Fruit fly (Drosophila melanogaster) whole organism, embryonic: ENCODE data around the gene mRpS11.

Experiments
- ATbp ChIP-seq: fragments of 200-800 bp; sonication (Bioruptor generic); optimal IDR thresholded peaks from 2 replicates; lab custom pipeline; 2017; ENCODE audit warnings: missing biosample characterization, mild to moderate bottlenecking, missing genetic modification characterization, missing genetic modification reagents
- CG11247 ChIP-seq: fragments of 200-800 bp; sonication (Bioruptor generic); IDR thresholded peaks from 2 replicates; pipeline ENCODE4 v1.3.6; 2022; ENCODE audit warnings: missing biosample characterization, missing genetic modification characterization
- CG11504 ChIP-seq: fragments of 200-800 bp; sonication (Bioruptor generic); optimal IDR thresholded peaks from 3 replicates; lab custom pipeline; 2019; ENCODE audit warnings: missing biosample characterization, mild to moderate bottlenecking, missing genetic modification characterization, moderate library complexity
- CG13123 ChIP-seq: fragments of 200-800 bp; sonication (Bioruptor generic); optimal IDR thresholded peaks from 2 replicates; lab custom pipeline; 2016; ENCODE audit warnings: missing biosample characterization, missing genetic modification characterization
- CG13296 ChIP-seq: fragments of 200-800 bp; sonication (Bioruptor generic); optimal IDR thresholded peaks from 3 replicates; lab custom pipeline; 2018; ENCODE audit warnings: missing biosample characterization, mild to moderate bottlenecking, missing genetic modification characterization
- CG13775 ChIP-seq: fragments of 200-800 bp; sonication (Bioruptor generic); optimal IDR thresholded peaks from 3 replicates; lab custom pipeline; 2017; ENCODE audit warnings: missing biosample characterization, mild to moderate bottlenecking, missing genetic modification characterization
- CG14710 ChIP-seq: fragments of 200-800 bp; sonication (Bioruptor generic); optimal IDR thresholded peaks from 3 replicates; lab custom pipeline; 2019; ENCODE audit warnings: missing biosample characterization, mild to moderate bottlenecking, missing genetic modification characterization, moderate library complexity
- CG1529 ChIP-seq: fragments of 200-800 bp; sonication (Bioruptor generic); optimal IDR thresholded peaks from 3 replicates; lab custom pipeline; 2018; ENCODE audit warnings: missing biosample characterization, missing genetic modification characterization
- CG1603 ChIP-seq: fragments of 200-800 bp; sonication (Bioruptor generic); optimal IDR thresholded peaks from 2 replicates; lab custom pipeline; 2019; ENCODE audit warnings: missing biosample characterization, mild to moderate bottlenecking, missing genetic modification characterization, moderate library complexity
- CG2199 ChIP-seq: fragments of 200-800 bp; sonication (Bioruptor generic); IDR thresholded peaks from 3 replicates; pipeline ENCODE4 v1.3.6; 2022; ENCODE audit warnings: missing biosample characterization, missing genetic modification characterization
- CG4328 ChIP-seq: fragments of 200-800 bp; sonication (Bioruptor generic); optimal IDR thresholded peaks from 3 replicates; lab custom pipeline; 2017; ENCODE audit warnings: missing biosample characterization, missing genetic modification reagents, missing genetic modification characterization
- CG4730 ChIP-seq: fragments of 200-800 bp; sonication (Bioruptor generic); IDR thresholded peaks from 2 replicates; pipeline ENCODE4 v1.3.6; 2022; ENCODE audit warnings: missing biosample characterization, missing genetic modification characterization
- CG5180 ChIP-seq: fragments of 200-800 bp; sonication (Bioruptor generic); optimal IDR thresholded peaks from 3 replicates; lab custom pipeline; 2017; ENCODE audit warnings: missing biosample characterization, missing genetic modification characterization, mild to moderate bottlenecking, moderate library complexity, missing genetic modification reagents
- CG6765 ChIP-seq: fragments of 200-800 bp; sonication (Bioruptor generic); optimal IDR thresholded peaks from 3 replicates; lab custom pipeline; 2017; ENCODE audit warnings: missing biosample characterization, mild to moderate bottlenecking, missing genetic modification characterization
- CG7357 ChIP-seq: fragments of 200-800 bp; sonication (Bioruptor generic); IDR thresholded peaks from 3 replicates; pipeline ENCODE4 v1.3.6; 2022; ENCODE audit warnings: missing biosample characterization, missing genetic modification characterization
- CG8478 ChIP-seq: fragments of >200 bp; optimal IDR thresholded peaks from 2 replicates; lab custom pipeline; 2018
- CkIIα-i1 ChIP-seq: fragments of 200-800 bp; sonication (Bioruptor generic); IDR thresholded peaks from 2 replicates; pipeline ENCODE4 v1.3.6; 2022; ENCODE audit warnings: missing biosample characterization, missing genetic modification characterization
- Dp ChIP-seq: fragments of 200-800 bp; sonication (Bioruptor generic); optimal IDR thresholded peaks from 2 replicates; lab custom pipeline; 2018; ENCODE audit warnings: missing biosample characterization, mild to moderate bottlenecking, missing genetic modification characterization, moderate library complexity
- Eip74EF ChIP-seq, 2 experiments: fragments of 200-800 bp in 1 of 2; fragments of >200 bp in 1 of 2; sonication (Bioruptor generic) in 1 of 2; optimal IDR thresholded peaks; 2 replicates each; lab custom pipeline; 2017 to 2019; ENCODE audit warnings: missing biosample characterization in 2 of 2, missing genetic modification characterization in 2 of 2, mild to moderate bottlenecking in 1 of 2, moderate library complexity in 1 of 2
- Ets65A ChIP-seq: fragments of 200-800 bp; sonication (Bioruptor generic); peaks from one replicate; lab custom pipeline; 2016; ENCODE audit warnings: missing biosample characterization, missing genetic modification characterization
- H2.0 ChIP-seq: fragments of 200-800 bp; sonication (Bioruptor generic); IDR thresholded peaks from 2 replicates; pipeline ENCODE4 v1.3.6; 2022; ENCODE audit warnings: missing biosample characterization, missing genetic modification characterization
- HHEX ChIP-seq: fragments of 200-800 bp; sonication (Bioruptor generic); optimal IDR thresholded peaks from 3 replicates; lab custom pipeline; 2017; ENCODE audit warnings: missing biosample characterization, mild to moderate bottlenecking, missing genetic modification characterization, missing genetic modification reagents
- Hr78 ChIP-seq, 2 experiments: fragments of 200-800 bp in 1 of 2; fragments of >200 bp in 1 of 2; sonication (Bioruptor generic) in 1 of 2; optimal IDR thresholded peaks; 2 replicates each; lab custom pipeline; 2017 to 2019; ENCODE audit warnings: missing biosample characterization in 2 of 2, missing genetic modification characterization in 2 of 2, mild to moderate bottlenecking in 1 of 2, moderate library complexity in 1 of 2
- Jarid2 ChIP-seq: fragments of 200-800 bp; sonication (Bioruptor generic); optimal IDR thresholded peaks from 3 replicates; lab custom pipeline; 2017; ENCODE audit warnings: mild to moderate bottlenecking, missing biosample characterization, missing genetic modification reagents, missing genetic modification characterization
- MTF-1 ChIP-seq: fragments of 200-800 bp; sonication (Bioruptor generic); optimal IDR thresholded peaks from 2 replicates; lab custom pipeline; 2018; ENCODE audit warnings: missing biosample characterization, mild to moderate bottlenecking, missing genetic modification characterization, borderline replicate concordance
- Neu2 ChIP-seq: fragments of 200-800 bp; sonication (Bioruptor generic); optimal IDR thresholded peaks from 3 replicates; lab custom pipeline; 2016; ENCODE audit warnings: missing biosample characterization, missing genetic modification characterization, borderline replicate concordance
- Nf-YC ChIP-seq: fragments of 200-800 bp; optimal IDR thresholded peaks from 3 replicates; lab custom pipeline; 2019; ENCODE audit warnings: missing biosample characterization, mild to moderate bottlenecking, missing genetic modification characterization, moderate library complexity
- Opbp ChIP-seq: fragments of 200-800 bp; sonication (Bioruptor generic); IDR thresholded peaks from 3 replicates; pipeline ENCODE4 v1.3.6; 2022; ENCODE audit warnings: missing biosample characterization, missing genetic modification characterization; ENCODE audit not compliant: partially characterized antibody
- Optix ChIP-seq: fragments of 200-800 bp; sonication (Bioruptor generic); IDR thresholded peaks from 3 replicates; pipeline ENCODE4 v1.3.6; 2022; ENCODE audit warnings: missing biosample characterization, missing genetic modification characterization
- YL-1 ChIP-seq: fragments of 200-800 bp; sonication (Bioruptor generic); optimal IDR thresholded peaks from 3 replicates; lab custom pipeline; 2017; ENCODE audit warnings: missing biosample characterization, mild to moderate bottlenecking, missing genetic modification characterization
- al ChIP-seq: fragments of 200-800 bp; sonication (Bioruptor generic); IDR thresholded peaks from 2 replicates; pipeline ENCODE4 v1.3.6; 2022; ENCODE audit warnings: missing biosample characterization, missing genetic modification characterization
- bsh ChIP-seq, 2 experiments: fragments of 200-800 bp; sonication (Bioruptor generic); optimal IDR thresholded peaks; 2 replicates each; lab custom pipeline; 2017 to 2018; ENCODE audit warnings: mild to moderate bottlenecking in 2 of 2, missing biosample characterization in 2 of 2, missing genetic modification characterization in 2 of 2, moderate library complexity in 1 of 2
- cad ChIP-seq: fragments of >200 bp; optimal IDR thresholded peaks from 2 replicates; lab custom pipeline; 2017; ENCODE audit warnings: missing biosample characterization, missing genetic modification characterization
- crol ChIP-seq: fragments of 200-800 bp; sonication (Bioruptor generic); IDR thresholded peaks from 2 replicates; pipeline ENCODE4 v1.3.6; 2022; ENCODE audit warnings: missing biosample characterization, missing genetic modification characterization
- ewg ChIP-seq: fragments of 200-800 bp; sonication (Bioruptor generic); optimal IDR thresholded peaks from 3 replicates; lab custom pipeline; 2017; ENCODE audit warnings: mild to moderate bottlenecking, missing biosample characterization, missing genetic modification reagents, missing genetic modification characterization
- grn ChIP-seq: fragments of 200-800 bp; sonication (Bioruptor generic); optimal IDR thresholded peaks from 3 replicates; lab custom pipeline; 2017; ENCODE audit warnings: missing biosample characterization, missing genetic modification characterization
- gsb ChIP-seq: fragments of 200-800 bp; sonication (Bioruptor generic); IDR thresholded peaks from 2 replicates; pipeline ENCODE4 v1.3.6; 2022; ENCODE audit warnings: missing biosample characterization, missing genetic modification characterization
- h ChIP-seq: fragments of >200 bp; optimal IDR thresholded peaks from 2 replicates; lab custom pipeline; 2017
- ham ChIP-seq: fragments of 200-800 bp; sonication (Bioruptor generic); IDR thresholded peaks from 2 replicates; pipeline ENCODE4 v1.3.6; 2022; ENCODE audit warnings: missing biosample characterization, missing genetic modification characterization
- knrl ChIP-seq: fragments of 200-800 bp; sonication (Bioruptor generic); IDR thresholded peaks from 3 replicates; pipeline ENCODE4 v1.3.6; 2022; ENCODE audit warnings: missing biosample characterization, missing genetic modification characterization; ENCODE audit not compliant: partially characterized antibody
- lilli ChIP-seq: fragments of 200-800 bp; sonication (Bioruptor generic); optimal IDR thresholded peaks from 3 replicates; lab custom pipeline; 2016; ENCODE audit warnings: missing biosample characterization, missing genetic modification characterization
- mam ChIP-seq: fragments of 200-800 bp; sonication (Bioruptor generic); optimal IDR thresholded peaks from 3 replicates; lab custom pipeline; 2016; ENCODE audit warnings: missing biosample characterization, missing genetic modification characterization
- oc ChIP-seq: fragments of 200-800 bp; sonication (Bioruptor generic); optimal IDR thresholded peaks from 2 replicates; lab custom pipeline; 2018; ENCODE audit warnings: missing biosample characterization, mild to moderate bottlenecking, missing genetic modification characterization, moderate library complexity
- org-1 ChIP-seq: fragments of 200-800 bp; sonication (Bioruptor generic); optimal IDR thresholded peaks from 2 replicates; lab custom pipeline; 2017; ENCODE audit warnings: missing biosample characterization, missing genetic modification characterization
- run ChIP-seq: fragments of 200-800 bp; sonication (Bioruptor generic); optimal IDR thresholded peaks from 3 replicates; lab custom pipeline; 2018; ENCODE audit warnings: missing biosample characterization, mild to moderate bottlenecking, missing genetic modification characterization
- shn ChIP-seq: fragments of 200-800 bp; sonication (Bioruptor generic); optimal IDR thresholded peaks from 3 replicates; lab custom pipeline; 2016; ENCODE audit warnings: missing biosample characterization, missing genetic modification characterization
- trem ChIP-seq: fragments of 200-800 bp; optimal IDR thresholded peaks from 3 replicates; lab custom pipeline; 2019; ENCODE audit warnings: missing biosample characterization, mild to moderate bottlenecking, missing genetic modification characterization, moderate library complexity
- usp ChIP-seq: fragments of >200 bp; optimal IDR thresholded peaks from 2 replicates; lab custom pipeline; 2017; ENCODE audit warnings: missing biosample characterization, missing genetic modification characterization
- wor ChIP-seq: fragments of 200-800 bp; sonication (Bioruptor generic); IDR thresholded peaks from 2 replicates; pipeline ENCODE4 v1.3.6; 2022; ENCODE audit warnings: missing biosample characterization, missing genetic modification characterization
- yki ChIP-seq: fragments of >200 bp; optimal IDR thresholded peaks from 3 replicates; lab custom pipeline; 2018

mRpS11 gene

dm6 chr3R:17080666-17081358 is 8.3 kb downstream of the mRpS11 start (continued):
- TF ChIP-seq HHEX (GFP tag; lab: Kevin White, UChicago) (peak; percentile 94), bsh (GFP tag; optimal IDR thresholded peaks at IDR 0.05; lab: Kevin White, UChicago) (peak; percentile 96 to 97), CG13123 (GFP tag; lab: Kevin White, UChicago) (peak; percentile 91), Nf-YC (tag; lab: Kevin White, UChicago) (peak; percentile 87), CG13775 (GFP tag; lab: Kevin White, UChicago) (peak; percentile 97), mam (GFP tag; lab: Kevin White, UChicago) (peak; percentile 88), knrl (GFP tag; lab: Robert Waterston, UW) (no peak), ATbp (GFP tag; lab: Kevin White, UChicago) (peak; percentile 96), ewg (peak; percentile 90), lilli (GFP tag; lab: Kevin White, UChicago) (peak; percentile 94), ham (GFP tag; lab: Robert Waterston, UW) (peak; percentile 62), CG6765 (GFP tag; lab: Kevin White, UChicago) (peak; percentile 92), wor (GFP tag; lab: Robert Waterston, UW) (peak; percentile 92), CG1603 (tag; lab: Kevin White, UChicago) (peak; percentile 87), CG8478 (lab: Kevin White, UChicago) (no peak), crol (GFP tag; lab: Robert Waterston, UW) (peak; percentile 59), CG14710 (peak; percentile 96), Optix (GFP tag; lab: Robert Waterston, UW) (peak; percentile 85), CG13296 (GFP tag; lab: Kevin White, UChicago) (peak; percentile 94), CG4328 (peak; percentile 91), Jarid2 (GFP tag; lab: Kevin White, UChicago) (peak; percentile 82), Opbp (no peak), CG11504 (peak; percentile 95), Eip74EF (GFP tag; optimal IDR thresholded peaks at IDR 0.05; lab: Kevin White, UChicago) (peak in 1 of 2 experiments; percentile 98), trem (tag; lab: Kevin White, UChicago) (peak; percentile 93), MTF-1 (GFP tag; lab: Kevin White, UChicago) (peak; percentile 71), gsb (GFP tag; lab: Robert Waterston, UW) (peak; percentile 84), grn (peak; percentile 80), Dp (GFP tag; lab: Kevin White, UChicago) (no peak), CkIIα-i1 (GFP tag; lab: Robert Waterston, UW) (peak; percentile 63; the same call in 1 of the 2 replicates), h (lab: Kevin White, UChicago) (no peak), yki (lab: Kevin White, UChicago) (no peak), CG7357 (peak; percentile 85), org-1 (GFP tag; lab: Kevin White, UChicago) (peak; percentile 96), YL-1 (GFP tag; lab: Kevin White, UChicago) (peak; percentile 85), al (GFP tag; lab: Robert Waterston, UW) (peak; percentile 85), Hr78 (GFP tag; optimal IDR thresholded peaks at IDR 0.05; lab: Kevin White, UChicago) (peak in 1 of 2 experiments; percentile 91), CG2199 (peak; percentile 87), CG4730 (GFP tag; lab: Robert Waterston, UW) (peak; percentile 82), shn (peak; percentile 83), usp (GFP tag; lab: Kevin White, UChicago) (no peak), CG5180 (GFP tag; lab: Kevin White, UChicago) (peak; percentile 88), CG1529 (GFP tag; lab: Kevin White, UChicago) (peak; percentile 96), Neu2 (GFP tag; lab: Kevin White, UChicago) (no peak), run (tag; lab: Kevin White, UChicago) (peak; percentile 95), H2.0 (GFP tag; lab: Robert Waterston, UW) (peak; percentile 86), Ets65A (GFP tag; lab: Kevin White, UChicago) (peak; percentile 96), oc (peak; percentile 94), CG11247 (GFP tag; lab: Robert Waterston, UW) (peak; percentile 90), cad (no peak)
